Worm (Caenorhabditis elegans) whole organism, L2 larva: ENCODE measurements around the gene F46B6.13.

ENCODE experiments used
- C34F6.9 ChIP-seq: fragments of 150-350 bp; optimal IDR thresholded peaks from 2 replicates; lab custom pipeline; 2014; ENCODE audit warnings: missing biosample characterization, missing genetic modification characterization
- Y55F3AM.14 ChIP-seq: fragments of 200-800 bp; sonication (Bioruptor generic); optimal IDR thresholded peaks from 2 replicates; lab custom pipeline; 2018; ENCODE audit warnings: mild to moderate bottlenecking, missing genetic modification characterization, missing compliant biosample characterization
- alr-1 ChIP-seq: fragments of 150-350 bp; optimal IDR thresholded peaks from 2 replicates; lab custom pipeline; 2014; ENCODE audit warnings: missing biosample characterization, missing genetic modification characterization
- ama-1 ChIP-seq: fragments of 150-350 bp; optimal IDR thresholded peaks from 2 replicates; lab custom pipeline; 2018; ENCODE audit warnings: inconsistent platforms
- blmp-1 ChIP-seq: sonication (generic microtip); optimal IDR thresholded peaks from 2 replicates; lab custom pipeline; 2017; ENCODE audit warnings: missing genetic modification characterization, mild to moderate bottlenecking, missing compliant biosample characterization, antibody characterized with exemption, moderate library complexity; ENCODE audit not compliant: insufficient read depth
- ceh-16 ChIP-seq: fragments of 150-350 bp; optimal IDR thresholded peaks from 2 replicates; lab custom pipeline; 2014; ENCODE audit warnings: missing biosample characterization, missing genetic modification characterization
- ceh-82 ChIP-seq: fragments of 150-350 bp; optimal IDR thresholded peaks from 2 replicates; lab custom pipeline; 2014; ENCODE audit warnings: missing biosample characterization, missing genetic modification characterization
- crh-2 ChIP-seq: sonication (generic microtip); optimal IDR thresholded peaks from 2 replicates; lab custom pipeline; 2017; ENCODE audit warnings: missing biosample characterization, missing genetic modification characterization
- dmd-4 ChIP-seq: sonication (generic microtip); optimal IDR thresholded peaks from 2 replicates; lab custom pipeline; 2017; ENCODE audit warnings: missing biosample characterization, missing genetic modification characterization
- elt-1 ChIP-seq: fragments of 150-350 bp; optimal IDR thresholded peaks from 2 replicates; lab custom pipeline; 2014; ENCODE audit warnings: missing biosample characterization, missing genetic modification characterization
- elt-3 ChIP-seq: sonication (generic microtip); optimal IDR thresholded peaks from 2 replicates; lab custom pipeline; 2017; ENCODE audit warnings: missing biosample characterization, missing genetic modification characterization
- fos-1 ChIP-seq: fragments of 150-350 bp; optimal IDR thresholded peaks from 2 replicates; lab custom pipeline; 2014; ENCODE audit warnings: missing biosample characterization, missing genetic modification characterization
- gmeb-1 ChIP-seq: fragments of 150-350 bp; optimal IDR thresholded peaks from 2 replicates; lab custom pipeline; 2014; ENCODE audit warnings: missing biosample characterization, missing genetic modification characterization
- lin-11 ChIP-seq: fragments of 150-350 bp; sonication (generic microtip); optimal IDR thresholded peaks from 2 replicates; lab custom pipeline; 2014; ENCODE audit warnings: missing biosample characterization, missing genetic modification characterization, inconsistent platforms, mixed read lengths
- lin-13 ChIP-seq: fragments of 150-350 bp; optimal IDR thresholded peaks from 2 replicates; lab custom pipeline; 2014; ENCODE audit warnings: missing biosample characterization, missing genetic modification reagents, missing genetic modification characterization
- lin-39 ChIP-seq: fragments of 150-350 bp; optimal IDR thresholded peaks from 2 replicates; lab custom pipeline; 2014; ENCODE audit warnings: missing biosample characterization, missing genetic modification reagents, missing genetic modification characterization
- lsy-2 ChIP-seq, 2 experiments: fragments of 150-350 bp in 1 of 2; sonication (generic microtip) in 1 of 2; optimal IDR thresholded peaks; 2 replicates each; lab custom pipeline; 2014 to 2017; ENCODE audit warnings: missing biosample characterization in 2 of 2, missing genetic modification characterization in 2 of 2
- mbf-1 ChIP-seq: sonication (generic microtip); optimal IDR thresholded peaks from 2 replicates; lab custom pipeline; 2017; ENCODE audit warnings: missing biosample characterization, missing genetic modification characterization
- mdl-1 ChIP-seq, 2 experiments: fragments of 150-350 bp in 1 of 2; sonication (generic microtip) in 1 of 2; optimal IDR thresholded peaks; 2 replicates each; lab custom pipeline; 2017; ENCODE audit warnings: missing biosample characterization in 2 of 2, missing genetic modification characterization in 2 of 2
- nhr-11 ChIP-seq: fragments of 150-350 bp; optimal IDR thresholded peaks from 2 replicates; lab custom pipeline; 2014; ENCODE audit warnings: missing biosample characterization, missing genetic modification characterization
- nhr-12 ChIP-seq: fragments of 150-350 bp; optimal IDR thresholded peaks from 2 replicates; lab custom pipeline; 2014; ENCODE audit warnings: missing biosample characterization, missing genetic modification characterization
- nhr-129 ChIP-seq: fragments of 150-350 bp; optimal IDR thresholded peaks from 2 replicates; lab custom pipeline; 2014; ENCODE audit warnings: missing biosample characterization, missing genetic modification characterization
- nhr-23 ChIP-seq: fragments of 150-350 bp; optimal IDR thresholded peaks from 2 replicates; lab custom pipeline; 2014; ENCODE audit warnings: missing biosample characterization, missing genetic modification reagents, missing genetic modification characterization
- nhr-6 ChIP-seq: fragments of 150-350 bp; optimal IDR thresholded peaks from 2 replicates; lab custom pipeline; 2014; ENCODE audit warnings: missing biosample characterization, missing genetic modification characterization
- skn-1 ChIP-seq: sonication (generic microtip); optimal IDR thresholded peaks from 2 replicates; lab custom pipeline; 2017; ENCODE audit warnings: missing biosample characterization, missing genetic modification characterization
- sma-3 ChIP-seq: sonication (generic microtip); optimal IDR thresholded peaks from 2 replicates; lab custom pipeline; 2016; ENCODE audit warnings: missing genetic modification reagents, missing genetic modification characterization, missing compliant biosample characterization
- sma-9 ChIP-seq, 2 experiments: fragments of 150-350 bp in 1 of 2; sonication (generic microtip) in 1 of 2; optimal IDR thresholded peaks; 2 replicates each; lab custom pipeline; 2014 to 2016; ENCODE audit warnings: missing genetic modification characterization in 2 of 2, mild to moderate bottlenecking in 1 of 2, missing biosample characterization in 1 of 2, missing compliant biosample characterization in 1 of 2, missing genetic modification reagents in 1 of 2, moderate library complexity in 1 of 2
- snpc-4 ChIP-seq: fragments of 150-350 bp; optimal IDR thresholded peaks from 2 replicates; lab custom pipeline; 2014; ENCODE audit warnings: missing biosample characterization, missing genetic modification characterization
- unc-39 ChIP-seq: fragments of 150-350 bp; optimal IDR thresholded peaks from 2 replicates; lab custom pipeline; 2014; ENCODE audit warnings: missing biosample characterization, missing genetic modification characterization
- unc-55 ChIP-seq: fragments of 150-350 bp; sonication (generic microtip); optimal IDR thresholded peaks from 3 replicates; lab custom pipeline; 2014; ENCODE audit warnings: missing biosample characterization, missing genetic modification reagents, missing genetic modification characterization
- unc-62 ChIP-seq: fragments of 150-350 bp; optimal IDR thresholded peaks from 2 replicates; lab custom pipeline; 2014; ENCODE audit warnings: missing biosample characterization, missing genetic modification reagents, missing genetic modification characterization
- ztf-11 ChIP-seq: sonication (generic microtip); optimal IDR thresholded peaks from 2 replicates; lab custom pipeline; 2017; ENCODE audit warnings: missing biosample characterization, missing genetic modification characterization

The F46B6.13 gene

ce11 chrV:9777645-9778044, 21.3 kb downstream of the F46B6.13 start, which contains the start of gene smg-4:
smg-4 (minus strand) TSS chrV:9777745.
- no peak for TF ChIP-seq unc-62
- no peak for TF ChIP-seq ceh-82 (tag; lab: Kevin White, UChicago)
- no peak for TF ChIP-seq elt-3 (tag; lab: Kevin White, UChicago)
- TF ChIP-seq lin-39: no peak
- no peak for TF ChIP-seq nhr-12 (tag; lab: Kevin White, UChicago)
- no peak for TF ChIP-seq nhr-129 (tag; lab: Kevin White, UChicago)
- no peak for TF ChIP-seq nhr-23
- no peak for TF ChIP-seq fos-1
- no peak for TF ChIP-seq ztf-11 (tag; lab: Kevin White, UChicago)
- TF ChIP-seq sma-3: no peak
- TF ChIP-seq unc-39 (tag; lab: Kevin White, UChicago): no peak
- TF ChIP-seq Y55F3AM.14 (GFP tag; lab: Kevin White, UChicago): no peak
- no peak for TF ChIP-seq ama-1 (lab: Kevin White, UChicago)
- TF ChIP-seq nhr-11 (tag; lab: Kevin White, UChicago): no peak

- TF ChIP-seq snpc-4 (tag; lab: Kevin White, UChicago) (no peak), elt-1 (tag; lab: Kevin White, UChicago) (no peak), mdl-1 (tag; optimal IDR thresholded peaks at IDR 0.05; lab: Kevin White, UChicago) (no peak), crh-2 (tag; lab: Kevin White, UChicago) (no peak), gmeb-1 (tag; lab: Kevin White, UChicago) (no peak), nhr-6 (no peak), mbf-1 (tag; lab: Kevin White, UChicago) (no peak), alr-1 (tag; lab: Kevin White, UChicago) (no peak)
Measured at ce11 chrV:9775734-9776133, 23.2 kb downstream of the F46B6.13 start, which contains the start of gene F46B6.12. F46B6.12 (minus strand) TSS chrV:9775834.

- TF ChIP-seq sma-3: no peak
- TF ChIP-seq C34F6.9 (tag; lab: Kevin White, UChicago): no peak
- no peak for TF ChIP-seq ama-1 (lab: Kevin White, UChicago)
- TF ChIP-seq mdl-1 (tag; optimal IDR thresholded peaks at IDR 0.05; lab: Kevin White, UChicago): no peak
- TF ChIP-seq gmeb-1 (tag; lab: Kevin White, UChicago): no peak
- no peak for TF ChIP-seq dmd-4
- no peak for TF ChIP-seq lsy-2 (tag; optimal IDR thresholded peaks at IDR 0.05; lab: Kevin White, UChicago)
- TF ChIP-seq alr-1 (tag; lab: Kevin White, UChicago): no peak
- TF ChIP-seq fos-1: no peak
- TF ChIP-seq blmp-1: no peak
- TF ChIP-seq nhr-11 (tag; lab: Kevin White, UChicago): no peak
- TF ChIP-seq nhr-6: no peak
- no peak for TF ChIP-seq skn-1 (tag; lab: Kevin White, UChicago)
- TF ChIP-seq crh-2 (tag; lab: Kevin White, UChicago): no peak
- TF ChIP-seq ceh-82 (tag; lab: Kevin White, UChicago): no peak
- TF ChIP-seq lin-11 (tag; lab: Kevin White, UChicago): no peak
- TF ChIP-seq ztf-11 (tag; lab: Kevin White, UChicago): no peak
Measured at ce11 chrV:9771970-9772369, 27.0 kb downstream of the F46B6.13 start, which contains the start of gene F46B6.2. F46B6.2 (plus strand) TSS chrV:9772285.

DNA sequence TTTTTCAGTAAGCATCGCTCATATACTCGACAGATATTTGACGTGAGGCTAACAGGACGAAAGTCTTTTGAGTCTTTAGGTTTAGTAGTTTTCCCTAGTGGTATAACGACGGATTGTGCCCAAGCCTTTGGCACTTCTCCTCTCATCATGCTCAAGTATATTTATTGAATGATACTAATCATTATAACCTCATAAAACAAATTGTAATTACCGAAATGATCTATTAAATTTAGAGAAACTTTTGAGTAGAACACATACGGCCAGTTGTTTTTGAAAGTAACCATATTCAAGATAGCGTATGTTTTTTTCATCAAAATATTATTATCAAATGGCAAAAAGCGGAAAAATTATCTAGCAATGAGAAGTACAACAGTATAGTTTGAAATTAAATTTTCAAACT, 27.7 kb downstream of the F46B6.13 start:
- TF ChIP-seq lin-11 (tag; lab: Kevin White, UChicago) (no peak), elt-3 (tag; lab: Kevin White, UChicago) (no peak), ztf-11 (tag; lab: Kevin White, UChicago) (no peak), unc-55 (no peak), nhr-11 (tag; lab: Kevin White, UChicago) (no peak), lin-39 (no peak), mbf-1 (tag; lab: Kevin White, UChicago) (no peak), sma-9 (GFP tag; optimal IDR thresholded peaks at IDR 0.05; lab: Kevin White, UChicago) (no peak), sma-9 (tag; optimal IDR thresholded peaks at IDR 0.05; lab: Kevin White, UChicago) (no peak), ceh-16 (tag; lab: Kevin White, UChicago) (no peak), lin-13 (GFP tag; lab: Kevin White, UChicago) (no peak), Y55F3AM.14 (GFP tag; lab: Kevin White, UChicago) (no peak)
- TF ChIP-seq, all 48 proteins: peak for 0
